Worm (Caenorhabditis elegans): Measurements from ENCODE around the gene sar-1.

- TF ChIP-seq cog-1 (tag; optimal IDR thresholded peaks at IDR 0.05) (no peak), T22C8.4 (GFP tag; IDR thresholded peaks at IDR 0.05) (no peak)
Measured at ce11 chrIV:4557130-4557529, 44.0 kb upstream of the sar-1 start.
